Worm (Caenorhabditis elegans): ENCODE measurements around the gene str-149.

DNA sequence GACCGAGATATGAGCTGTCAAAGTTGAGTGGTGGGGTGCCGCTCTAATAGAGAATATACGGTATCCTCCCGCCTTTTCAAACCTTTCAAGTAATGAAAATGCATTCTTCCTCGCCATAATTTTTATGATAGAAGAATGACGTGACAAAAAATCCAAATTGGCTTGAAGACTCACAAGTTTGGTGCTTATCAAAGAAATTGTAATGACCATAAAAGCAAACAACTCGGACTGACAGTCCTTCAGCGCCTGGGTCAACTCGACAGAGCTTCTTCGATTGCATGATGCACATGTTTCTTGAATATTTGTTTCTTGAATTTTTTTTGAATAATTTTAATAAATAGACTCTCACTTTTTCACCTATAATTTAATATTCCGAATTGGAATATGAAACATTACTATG lies 32.2 kb downstream of the str-149 start:
- TF ChIP-seq skn-1 (tag; optimal IDR thresholded peaks at IDR 0.05) (no peak), nhr-76 (tag; optimal IDR thresholded peaks at IDR 0.05) (no peak), unc-62 (GFP tag; optimal IDR thresholded peaks at IDR 0.05) (no peak)

Measured in whole organism, L3 larva.